Worm (Caenorhabditis elegans): ENCODE results near the gene grl-26.

DNA sequence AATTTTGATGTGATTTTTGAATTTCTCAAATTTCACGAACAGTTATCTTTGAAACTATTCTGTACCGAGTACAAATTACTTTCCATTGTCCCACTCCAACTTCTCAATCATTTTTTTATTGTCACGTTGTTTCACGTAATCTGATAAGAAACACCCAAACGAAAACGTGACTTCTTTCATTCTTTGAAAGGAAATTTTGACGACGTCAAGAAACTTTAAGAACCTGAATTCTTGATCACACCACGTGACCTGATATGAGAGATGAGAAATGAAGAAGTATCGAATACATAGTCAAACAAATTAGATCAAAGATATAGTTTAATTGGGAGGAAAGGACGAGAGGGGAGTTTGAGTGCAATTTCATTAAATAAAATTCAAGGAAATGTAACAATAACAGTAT, 13.1 kb downstream of the grl-26 start:
- TF ChIP-seq lin-54 (GFP tag; optimal IDR thresholded peaks at IDR 0.05), result no peak
- TF ChIP-seq aptf-2 (GFP tag; conservative IDR thresholded peaks at IDR 0.05), result no peak
- no peak for TF ChIP-seq aptf-3 (GFP tag; IDR thresholded peaks at IDR 0.05)
- no peak for TF ChIP-seq bed-2 (GFP tag; IDR thresholded peaks at IDR 0.05)
- TF ChIP-seq atf-7 (tag; optimal IDR thresholded peaks at IDR 0.05), result no peak
- no peak for TF ChIP-seq lin-35 (GFP tag; optimal IDR thresholded peaks at IDR 0.05)
- TF ChIP-seq F10E7.11 (tag; optimal IDR thresholded peaks at IDR 0.05), result no peak
- no peak for TF ChIP-seq attf-3 (GFP tag; conservative IDR thresholded peaks at IDR 0.05)

Data from whole organism, young adult.